Fruit fly (Drosophila melanogaster): Measurements from ENCODE around the gene isoQC.
A peak's percentile ranks its signal among the peaks of the same experiment; 100 is the strongest.
"Not testable (repeated sequence)": the region's sequence is repeated elsewhere in the genome, so short reads cannot be mapped to it uniquely, and the experiment has no call there.

Gene isoQC

DNA sequence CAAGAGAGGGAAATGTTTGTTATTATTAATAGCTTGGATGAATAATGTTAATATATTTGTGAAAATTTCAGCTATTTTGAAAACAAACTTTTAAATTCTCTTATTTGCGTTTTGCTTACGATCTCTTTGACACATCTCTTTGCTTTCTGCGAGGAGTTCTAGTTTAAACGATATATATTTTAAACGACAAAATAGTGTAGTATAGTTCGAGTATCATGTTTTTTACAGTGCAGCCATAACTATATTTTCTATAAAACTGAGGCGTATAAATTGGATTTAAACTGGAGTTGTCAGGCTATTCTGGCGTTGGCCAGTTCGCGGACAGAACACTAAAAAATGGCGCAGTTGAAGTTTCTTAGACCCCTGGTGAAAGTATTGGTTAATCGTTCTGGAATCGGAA lies 25.3 kb downstream of the isoQC start, which contains the start of gene CG18281:
Gene CG18281 (plus strand): TSS at position 301 of the 400 bp plus-strand sequence.
- TF ChIP-seq CG34406, Hr4, CG6854 (GFP tag; optimal IDR thresholded peaks at IDR 0.05): not testable (repeated sequence)

DNA sequence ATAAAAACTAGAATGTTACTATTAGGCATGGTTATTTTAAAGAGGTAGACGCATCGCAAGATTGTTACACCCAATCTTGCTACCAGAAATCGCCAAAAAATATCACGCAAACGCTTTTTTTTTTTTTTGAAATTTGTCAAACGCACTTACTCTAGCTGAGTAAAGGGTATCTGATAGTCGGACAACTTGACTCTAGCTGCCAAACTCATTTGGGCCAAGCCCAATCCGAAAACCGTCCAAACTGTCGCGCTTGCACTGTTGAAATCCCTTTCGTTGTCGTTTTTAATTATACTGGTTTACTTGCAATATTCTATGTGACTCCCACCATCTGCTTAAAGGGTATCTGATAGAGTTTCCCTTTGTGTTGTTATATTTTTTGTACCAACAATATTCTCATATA lies 29.0 kb downstream of the isoQC start:
- TF ChIP-seq Met (GFP tag; optimal IDR thresholded peaks at IDR 0.05), result no peak
- TF ChIP-seq vri (GFP tag; optimal IDR thresholded peaks at IDR 0.05), result no peak
- no peak for TF ChIP-seq net (GFP tag; optimal IDR thresholded peaks at IDR 0.05)
- no peak for TF ChIP-seq CG31627 (GFP tag; optimal IDR thresholded peaks at IDR 0.05)
- no peak for TF ChIP-seq dac (GFP tag; optimal IDR thresholded peaks at IDR 0.05)
- no peak for TF ChIP-seq topi (GFP tag; optimal IDR thresholded peaks at IDR 0.05)
- no peak for TF ChIP-seq CG6808 (GFP tag; optimal IDR thresholded peaks at IDR 0.05)
- TF ChIP-seq fd85E (GFP tag; optimal IDR thresholded peaks at IDR 0.05), result no peak
- TF ChIP-seq CG8632 (GFP tag; optimal IDR thresholded peaks at IDR 0.05), result no peak
- TF ChIP-seq CG7368 (GFP tag; optimal IDR thresholded peaks at IDR 0.05), result no peak
- TF ChIP-seq lz (GFP tag; optimal IDR thresholded peaks at IDR 0.05), result no peak
- no peak for TF ChIP-seq salr (GFP tag; optimal IDR thresholded peaks at IDR 0.05)
- TF ChIP-seq CG8119 (GFP tag; IDR thresholded peaks at IDR 0.05), result no peak
- no peak for TF ChIP-seq CG6163 (GFP tag; IDR thresholded peaks at IDR 0.05)

DNA sequence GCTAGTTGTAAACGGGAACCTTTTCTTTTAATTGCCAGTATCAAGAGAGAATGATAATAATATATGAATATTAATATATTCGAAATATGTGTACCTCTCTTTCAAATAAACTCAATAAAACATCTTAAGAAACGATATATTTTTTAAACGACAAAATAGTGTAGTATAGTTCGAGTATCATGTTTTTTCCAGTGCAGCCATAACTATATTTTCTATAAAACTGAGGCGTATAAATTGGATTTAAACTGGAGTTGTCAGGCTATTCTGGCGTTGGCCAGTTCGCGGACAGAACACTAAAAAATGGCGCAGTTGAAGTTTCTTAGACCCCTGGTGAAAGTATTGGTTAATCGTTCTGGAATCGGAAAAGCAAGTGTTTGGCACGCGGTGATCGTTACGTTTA lies 29.6 kb downstream of the isoQC start, which contains the start of gene CG17637:
Gene CG17637 (plus strand): TSS at position 301 of the 400 bp plus-strand sequence.
- not testable (repeated sequence) for TF ChIP-seq CG8319, Eip75B, CG3919 (GFP tag; optimal IDR thresholded peaks at IDR 0.05)

DNA sequence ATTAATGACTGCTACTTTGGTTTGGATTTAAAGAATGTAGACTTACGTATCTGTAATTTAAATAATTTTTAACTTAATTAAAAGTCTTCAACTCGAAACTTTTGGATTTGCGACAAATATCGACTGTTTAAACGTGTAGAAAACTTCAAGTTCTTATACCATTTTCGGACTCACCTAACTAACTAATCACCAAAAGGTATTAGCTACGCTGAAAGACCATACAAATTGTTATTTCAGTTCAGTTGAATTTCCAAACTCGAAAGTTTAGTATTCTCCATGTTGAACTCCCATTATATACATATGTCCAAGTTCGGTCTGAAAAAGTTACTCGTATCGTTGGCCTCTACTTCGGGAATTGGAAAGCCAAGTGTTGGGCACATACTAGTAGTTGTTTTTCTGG lies 31.5 kb downstream of the isoQC start, which contains the start of gene CG5078:
Gene CG5078 (plus strand): TSS at position 301 of the 400 bp plus-strand sequence.
- TF ChIP-seq CG9139 (GFP tag; optimal IDR thresholded peaks at IDR 0.05) (no peak), svp (GFP tag) (no peak), Hr39 (GFP tag; optimal IDR thresholded peaks at IDR 0.05) (no peak), CG8319 (GFP tag; optimal IDR thresholded peaks at IDR 0.05) (no peak), CG6854 (GFP tag; optimal IDR thresholded peaks at IDR 0.05) (no peak), CG7368 (GFP tag; optimal IDR thresholded peaks at IDR 0.05) (no peak), net (GFP tag; optimal IDR thresholded peaks at IDR 0.05) (no peak), CG8632 (GFP tag; optimal IDR thresholded peaks at IDR 0.05) (no peak), vri (GFP tag; optimal IDR thresholded peaks at IDR 0.05) (no peak), CG11762 (GFP tag; optimal IDR thresholded peaks at IDR 0.05; ENCODE audit: insufficient read depth) (no peak), CG3919 (GFP tag; optimal IDR thresholded peaks at IDR 0.05) (no peak), acj6 (GFP tag; optimal IDR thresholded peaks at IDR 0.05) (no peak), CG6276 (GFP tag; optimal IDR thresholded peaks at IDR 0.05) (no peak), Smox (GFP tag; optimal IDR thresholded peaks at IDR 0.05) (no peak), fd59A (GFP tag; optimal IDR thresholded peaks at IDR 0.05) (no peak), CG15336 (GFP tag; IDR thresholded peaks at IDR 0.05) (no peak), fkh (GFP tag; optimal IDR thresholded peaks at IDR 0.05) (no peak), esn (GFP tag; optimal IDR thresholded peaks at IDR 0.05) (no peak), CG8119 (GFP tag; IDR thresholded peaks at IDR 0.05) (no peak)

DNA sequence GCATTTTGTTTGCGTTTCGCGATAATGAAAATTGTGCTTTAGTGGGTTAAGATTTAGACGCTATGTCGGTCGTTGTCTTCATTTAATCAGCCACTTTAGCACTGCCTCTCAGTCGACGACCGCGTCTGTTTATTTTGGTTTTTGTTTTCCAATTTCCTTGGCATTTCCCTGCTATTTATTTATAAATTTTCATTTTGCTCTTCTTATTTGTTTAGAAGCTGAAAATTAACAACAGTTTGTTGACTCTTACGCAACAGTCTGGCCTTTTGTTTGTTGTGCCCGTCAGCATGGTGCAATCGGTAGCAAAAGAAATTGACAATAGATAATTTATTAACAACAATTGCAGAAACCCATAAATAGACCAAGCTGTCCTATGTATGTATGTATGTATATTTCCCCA lies 33.3 kb downstream of the isoQC start:
- TF ChIP-seq CG16779 (tag; optimal IDR thresholded peaks at IDR 0.05) (no peak), Sox14 (GFP tag; optimal IDR thresholded peaks at IDR 0.05) (no peak), Ets96B (tag; optimal IDR thresholded peaks at IDR 0.05) (no peak), CG15336 (GFP tag; IDR thresholded peaks at IDR 0.05) (0 out of 2 replicates have a peak, but pooled peaks have one; percentile 18), Lpt (GFP tag; optimal IDR thresholded peaks at IDR 0.05) (no peak), ss (GFP tag; optimal IDR thresholded peaks at IDR 0.05) (no peak), Eip78C (GFP tag) (peak; percentile 70), Sox15 (GFP tag; optimal IDR thresholded peaks at IDR 0.05) (no peak), fkh (GFP tag; optimal IDR thresholded peaks at IDR 0.05) (no peak), CG10669 (GFP tag; optimal IDR thresholded peaks at IDR 0.05) (no peak), CG8119 (GFP tag; IDR thresholded peaks at IDR 0.05) (no peak), fd59A (GFP tag; optimal IDR thresholded peaks at IDR 0.05) (no peak)
